Fruit fly (Drosophila melanogaster): ENCODE measurements around the gene gcm2.

The gcm2 gene

dm6 chr2L:9569588-9570434 lies 38.6 kb upstream of the gcm2 start (continued):
- peak; percentile 48; the same call in 1 of the 2 replicates for TF ChIP-seq CkIIα-i1 (GFP tag; IDR thresholded peaks at IDR 0.05)
- TF ChIP-seq MTF-1 (GFP tag; optimal IDR thresholded peaks at IDR 0.05; ENCODE audit: borderline replicate concordance): peak; percentile 85
- peak; percentile 50 for TF ChIP-seq NC2α (GFP tag; optimal IDR thresholded peaks at IDR 0.05)
- peak; percentile 72 for TF ChIP-seq ttk (GFP tag; IDR thresholded peaks at IDR 0.05)
- TF ChIP-seq Hr3 (GFP tag; optimal IDR thresholded peaks at IDR 0.05): peak; percentile 95
- TF ChIP-seq gfzf (GFP tag; optimal IDR thresholded peaks at IDR 0.05): no peak
- peak; percentile 68 for TF ChIP-seq CG10959 (GFP tag; IDR thresholded peaks at IDR 0.05)
- no peak for TF ChIP-seq HmgD (GFP tag; optimal IDR thresholded peaks at IDR 0.05)
- peak; percentile 98 for TF ChIP-seq dmrt99B (tag; optimal IDR thresholded peaks at IDR 0.05)
- TF ChIP-seq CG12104 (GFP tag; optimal IDR thresholded peaks at IDR 0.05): peak; percentile 97
- peak; percentile 68 for TF ChIP-seq Atf-2 (GFP tag; optimal IDR thresholded peaks at IDR 0.05)
- peak in 1 of 2 experiments; percentile 89 for TF ChIP-seq Dfd (GFP tag; optimal IDR thresholded peaks at IDR 0.05)
- peak; percentile 45; the same call in 1 of the 2 replicates for TF ChIP-seq Adf1 (GFP tag; IDR thresholded peaks at IDR 0.05)
- peak; percentile 91 for TF ChIP-seq CG34422 (GFP tag; IDR thresholded peaks at IDR 0.05)
- peak; percentile 98 for TF ChIP-seq Oli (tag; optimal IDR thresholded peaks at IDR 0.05)
- TF ChIP-seq hb (GFP tag; IDR thresholded peaks at IDR 0.05; ENCODE audit: partially characterized antibody): peak; percentile 49; the same call in 1 of the 3 replicates
- peak; percentile 91 for TF ChIP-seq B-H2 (GFP tag; optimal IDR thresholded peaks at IDR 0.05)
- peak; percentile 67; the same call in 1 of the 2 replicates for TF ChIP-seq dati (GFP tag; IDR thresholded peaks at IDR 0.05)
- peak; percentile 90 for TF ChIP-seq CG6654 (GFP tag; optimal IDR thresholded peaks at IDR 0.05)
- TF ChIP-seq B-H1 (GFP tag; IDR thresholded peaks at IDR 0.05): peak; percentile 82
- peak; percentile 9 to 64 for TF ChIP-seq crp (GFP tag; optimal IDR thresholded peaks at IDR 0.05)
- peak; percentile 94 for TF ChIP-seq CG13894 (tag; optimal IDR thresholded peaks at IDR 0.05)
- peak; percentile 93 for TF ChIP-seq CG7372 (GFP tag; IDR thresholded peaks at IDR 0.05)
- TF ChIP-seq fd64A (GFP tag; optimal IDR thresholded peaks at IDR 0.05): no peak
- TF ChIP-seq CG18599 (GFP tag; optimal IDR thresholded peaks at IDR 0.05): peak; percentile 98
- peak; percentile 96 for TF ChIP-seq CG34376 (GFP tag; optimal IDR thresholded peaks at IDR 0.05)
- TF ChIP-seq Xrp1 (GFP tag; IDR thresholded peaks at IDR 0.05): peak; percentile 93
- peak; percentile 95 for TF ChIP-seq fd3F (GFP tag; optimal IDR thresholded peaks at IDR 0.05)
- peak; percentile 77 for TF ChIP-seq CG1024 (GFP tag; IDR thresholded peaks at IDR 0.05)
- peak; percentile 39 for TF ChIP-seq p53 (GFP tag; optimal IDR thresholded peaks at IDR 0.05)
- peak; percentile 78 for TF ChIP-seq Bdp1 (GFP tag; optimal IDR thresholded peaks at IDR 0.05)
- TF ChIP-seq Poxn (GFP tag; IDR thresholded peaks at IDR 0.05): peak; percentile 78
- no peak for TF ChIP-seq prd (optimal IDR thresholded peaks at IDR 0.05)
- peak; percentile 93 for TF ChIP-seq prd (GFP tag; IDR thresholded peaks at IDR 0.05)
- TF ChIP-seq Bgb (GFP tag; IDR thresholded peaks at IDR 0.05; ENCODE audit: partially characterized antibody): no peak; the same call in 1 of the 2 replicates
- TF ChIP-seq H15 (GFP tag; IDR thresholded peaks at IDR 0.05): peak; percentile 82
- peak; percentile 83 for TF ChIP-seq sisA (GFP tag; IDR thresholded peaks at IDR 0.05)
- TF ChIP-seq lbe (GFP tag; optimal IDR thresholded peaks at IDR 0.05): peak; percentile 94
- TF ChIP-seq CG32772 (GFP tag; IDR thresholded peaks at IDR 0.05): peak; percentile 82
- peak; percentile 97 for TF ChIP-seq CG1233 (GFP tag; optimal IDR thresholded peaks at IDR 0.05)
- TF ChIP-seq ftz-f1 (GFP tag; optimal IDR thresholded peaks at IDR 0.05): peak; percentile 52
- peak; percentile 98 for TF ChIP-seq CG13775 (GFP tag; optimal IDR thresholded peaks at IDR 0.05)
- peak; percentile 87 for TF ChIP-seq Jarid2 (GFP tag; optimal IDR thresholded peaks at IDR 0.05)
- TF ChIP-seq CG17328 (GFP tag; IDR thresholded peaks at IDR 0.05): peak; percentile 88
- peak; percentile 90 for TF ChIP-seq Fer2 (tag; optimal IDR thresholded peaks at IDR 0.05)
- peak; percentile 87 for TF ChIP-seq onecut (GFP tag; IDR thresholded peaks at IDR 0.05)
- peak; percentile 82 for TF ChIP-seq tup (GFP tag; optimal IDR thresholded peaks at IDR 0.05)
- peak; percentile 56 for TF ChIP-seq CG7271 (tag; optimal IDR thresholded peaks at IDR 0.05)

All from whole organism, embryonic.